Worm (Caenorhabditis elegans): Measurements from ENCODE around the gene lgc-27.

lgc-27 gene

ce11 chrII:4621650-4622049, 27.2 kb upstream of the lgc-27 start, which contains the start of gene clec-139:
clec-139 (minus strand) TSS chrII:4621750.
- TF ChIP-seq ceh-19 (GFP tag; optimal IDR thresholded peaks at IDR 0.05) (no peak), hlh-13 (GFP tag; optimal IDR thresholded peaks at IDR 0.05) (no peak), syd-9 (tag; optimal IDR thresholded peaks at IDR 0.05) (no peak), unc-86 (tag; optimal IDR thresholded peaks at IDR 0.05) (no peak), pqm-1 (tag; optimal IDR thresholded peaks at IDR 0.05) (no peak), ceh-30 (tag; optimal IDR thresholded peaks at IDR 0.05) (no peak), madf-2 (tag; optimal IDR thresholded peaks at IDR 0.05) (no peak), ceh-34 (tag; optimal IDR thresholded peaks at IDR 0.05) (no peak), ceh-2 (tag; optimal IDR thresholded peaks at IDR 0.05) (no peak), ceh-24 (tag; optimal IDR thresholded peaks at IDR 0.05) (no peak), pha-4 (tag; optimal IDR thresholded peaks at IDR 0.05) (no peak), pat-9 (tag; optimal IDR thresholded peaks at IDR 0.05) (no peak)

ce11 chrII:4626606-4627005, 22.3 kb upstream of the lgc-27 start, which contains the start of gene F35D11.1:
F35D11.1 (plus strand) TSS chrII:4626906.
- TF ChIP-seq sox-4 (tag; optimal IDR thresholded peaks at IDR 0.05) (no peak), pat-9 (tag; optimal IDR thresholded peaks at IDR 0.05) (no peak), C38D4.7 (GFP tag; optimal IDR thresholded peaks at IDR 0.05) (no peak), ceh-9 (tag; optimal IDR thresholded peaks at IDR 0.05) (no peak), hlh-13 (GFP tag; optimal IDR thresholded peaks at IDR 0.05) (no peak), unc-55 (GFP tag; optimal IDR thresholded peaks at IDR 0.05) (no peak), ceh-48 (tag; optimal IDR thresholded peaks at IDR 0.05) (no peak), hlh-6 (tag; optimal IDR thresholded peaks at IDR 0.05) (no peak), pag-3 (tag; optimal IDR thresholded peaks at IDR 0.05; ENCODE audit: borderline replicate concordance) (no peak), fkh-10 (GFP tag; optimal IDR thresholded peaks at IDR 0.05) (no peak), tbx-7 (tag; optimal IDR thresholded peaks at IDR 0.05) (no peak), pros-1 (tag; optimal IDR thresholded peaks at IDR 0.05) (no peak), tbx-2 (tag; optimal IDR thresholded peaks at IDR 0.05) (no peak), ceh-31 (tag; optimal IDR thresholded peaks at IDR 0.05) (no peak), T23F11.4 (GFP tag; optimal IDR thresholded peaks at IDR 0.05) (no peak), hlh-15 (tag; optimal IDR thresholded peaks at IDR 0.05) (no peak), zip-5 (tag; optimal IDR thresholded peaks at IDR 0.05) (no peak), eyg-1 (tag; optimal IDR thresholded peaks at IDR 0.05) (no peak), ttx-3 (tag; optimal IDR thresholded peaks at IDR 0.05) (no peak)

- no peak for TF ChIP-seq syd-9 (tag; optimal IDR thresholded peaks at IDR 0.05)
- no peak for TF ChIP-seq ttx-3 (tag; optimal IDR thresholded peaks at IDR 0.05)
- TF ChIP-seq nhr-232 (tag; optimal IDR thresholded peaks at IDR 0.05): no peak
- no peak for TF ChIP-seq hlh-6 (tag; optimal IDR thresholded peaks at IDR 0.05)
- TF ChIP-seq rnt-1 (tag; optimal IDR thresholded peaks at IDR 0.05): no peak
- TF ChIP-seq mec-3 (tag; optimal IDR thresholded peaks at IDR 0.05; ENCODE audit: borderline replicate concordance): no peak
- no peak for TF ChIP-seq Y22D7AL.16 (tag; optimal IDR thresholded peaks at IDR 0.05)
- TF ChIP-seq hlh-8 (tag; optimal IDR thresholded peaks at IDR 0.05): no peak
- TF ChIP-seq hlh-15 (tag; optimal IDR thresholded peaks at IDR 0.05): no peak
- TF ChIP-seq madf-2 (tag; optimal IDR thresholded peaks at IDR 0.05): no peak
- no peak for TF ChIP-seq fkh-10 (GFP tag; optimal IDR thresholded peaks at IDR 0.05)
- no peak for TF ChIP-seq zip-5 (tag; optimal IDR thresholded peaks at IDR 0.05)
- TF ChIP-seq ceh-6 (GFP tag; optimal IDR thresholded peaks at IDR 0.05): no peak
- no peak for TF ChIP-seq ama-1 (optimal IDR thresholded peaks at IDR 0.05)
- no peak for TF ChIP-seq odd-2 (tag; optimal IDR thresholded peaks at IDR 0.05)
- no peak for TF ChIP-seq C08G9.2 (tag; optimal IDR thresholded peaks at IDR 0.05)
- TF ChIP-seq pqm-1 (tag; optimal IDR thresholded peaks at IDR 0.05): no peak
- TF ChIP-seq ceh-34 (tag; optimal IDR thresholded peaks at IDR 0.05): no peak
- TF ChIP-seq ceh-31 (tag; optimal IDR thresholded peaks at IDR 0.05): no peak
- TF ChIP-seq dve-1 (tag; optimal IDR thresholded peaks at IDR 0.05): no peak
Measured at ce11 chrII:4631479-4631878, 17.4 kb upstream of the lgc-27 start.
